Worm (Caenorhabditis elegans) whole organism, L1 larva: ENCODE data around the gene F53B7.7.

Experiments used
- alr-1 ChIP-seq: fragments of 200-800 bp; sonication (Bioruptor generic); optimal IDR thresholded peaks from 2 replicates; lab custom pipeline; 2018; ENCODE audit warnings: borderline replicate concordance, mild to moderate bottlenecking, missing genetic modification characterization, missing compliant biosample characterization
- nhr-77 ChIP-seq: fragments of 150-350 bp; optimal IDR thresholded peaks from 2 replicates; lab custom pipeline; 2014; ENCODE audit warnings: missing biosample characterization, missing genetic modification characterization

DNA sequence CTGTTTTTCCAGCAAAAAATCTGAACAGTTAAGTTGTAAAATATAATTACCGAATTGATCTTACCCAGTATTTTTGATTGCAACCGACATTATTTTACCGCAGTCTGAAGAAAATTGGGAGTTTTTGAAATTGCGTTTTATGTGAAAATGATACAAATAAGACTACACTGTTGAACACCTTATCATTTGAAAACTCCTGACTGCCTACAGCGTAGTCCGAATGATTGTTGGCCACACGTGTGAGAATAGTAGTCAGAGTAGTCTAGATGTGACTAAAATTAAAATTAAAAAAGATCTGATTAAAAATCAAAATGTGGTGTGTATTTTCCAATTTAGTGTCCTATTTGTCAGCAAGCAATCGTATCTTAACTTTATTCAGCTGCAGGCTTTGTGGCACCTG lies 47.8 kb downstream of the F53B7.7 start, which contains the start of gene dhs-18:
- TF ChIP-seq alr-1 (tag; lab: Kevin White, UChicago), result no peak
- no peak for TF ChIP-seq nhr-77 (tag; lab: Kevin White, UChicago)
